Worm (Caenorhabditis elegans) whole organism, L4/young adult: Measurements from ENCODE around the gene srw-31.

Experiments used
- W03F9.2 ChIP-seq: fragments of 150-350 bp; optimal IDR thresholded peaks from 2 replicates; lab custom pipeline; 2014; ENCODE audit warnings: missing biosample characterization, missing genetic modification characterization
- him-1 ChIP-seq: sonication (generic microtip); optimal IDR thresholded peaks from 2 replicates; lab custom pipeline; 2016; ENCODE audit warnings: missing genotype, missing genetic modification reagents, missing genetic modification characterization, missing compliant biosample characterization

ce11 chrV:17512763-17513162 lies 6.4 kb downstream of the srw-31 start:
- TF ChIP-seq W03F9.2, result no peak
- no peak for TF ChIP-seq him-1 (tag; lab: Kevin White, UChicago)
